Fruit fly (Drosophila melanogaster): ENCODE measurements around the gene Ucp4C.
A peak's percentile ranks its signal among the peaks of the same experiment; 100 is the strongest.

Ucp4C gene

dm6 chr2L:5986094-5986493, 17.7 kb downstream of the Ucp4C start, which contains the start of gene ifc (continued):
- TF ChIP-seq PHDP (tag; optimal IDR thresholded peaks at IDR 0.05), result peak; percentile 44
- no peak for TF ChIP-seq sqz (GFP tag; optimal IDR thresholded peaks at IDR 0.05)
- peak; percentile 61 for TF ChIP-seq CG15269 (tag; optimal IDR thresholded peaks at IDR 0.05)
- TF ChIP-seq Asciz (GFP tag; optimal IDR thresholded peaks at IDR 0.05), result no peak
- no peak for TF ChIP-seq CG7963 (GFP tag; IDR thresholded peaks at IDR 0.05; ENCODE audit: partially characterized antibody)
- peak; percentile 47 for TF ChIP-seq Bteb2 (GFP tag; optimal IDR thresholded peaks at IDR 0.05)
- peak; percentile 61 for TF ChIP-seq CG4617 (GFP tag; optimal IDR thresholded peaks at IDR 0.05; ENCODE audit: borderline replicate concordance)
- peak; percentile 92 for TF ChIP-seq stwl (tag; optimal IDR thresholded peaks at IDR 0.05)
- TF ChIP-seq CG9215 (GFP tag; IDR thresholded peaks at IDR 0.05), result no peak
- TF ChIP-seq kah (GFP tag; optimal IDR thresholded peaks at IDR 0.05), result peak; percentile 18
- peak; percentile 53 for TF ChIP-seq eyg (GFP tag; optimal IDR thresholded peaks at IDR 0.05)
- TF ChIP-seq CG34376 (GFP tag; optimal IDR thresholded peaks at IDR 0.05), result peak; percentile 33
- TF ChIP-seq Sry-β (GFP tag; optimal IDR thresholded peaks at IDR 0.05), result peak; percentile 12
- peak; percentile 5 for TF ChIP-seq CG12219 (GFP tag; optimal IDR thresholded peaks at IDR 0.05)
- peak; percentile 7 for TF ChIP-seq Six4 (GFP tag; optimal IDR thresholded peaks at IDR 0.05)
- TF ChIP-seq tll (GFP tag; optimal IDR thresholded peaks at IDR 0.05), result no peak
- peak; percentile 99 for TF ChIP-seq CG7357 (GFP tag; IDR thresholded peaks at IDR 0.05)
- TF ChIP-seq CG2202 (tag; optimal IDR thresholded peaks at IDR 0.05), result no peak
- TF ChIP-seq CG8388 (GFP tag; optimal IDR thresholded peaks at IDR 0.05), result peak; percentile 15

dm6 chr2L:5986940-5987339, 18.6 kb downstream of the Ucp4C start:
- no peak for TF ChIP-seq CG12659 (GFP tag; optimal IDR thresholded peaks at IDR 0.05)
- TF ChIP-seq Kr (GFP tag; optimal IDR thresholded peaks at IDR 0.05), result no peak
- TF ChIP-seq gsb-n (tag; optimal IDR thresholded peaks at IDR 0.05), result peak; percentile 72
- TF ChIP-seq CG3407 (GFP tag; optimal IDR thresholded peaks at IDR 0.05), result no peak
- TF ChIP-seq CG10267 (tag; optimal IDR thresholded peaks at IDR 0.05), result peak; percentile 73
- TF ChIP-seq exex (tag; optimal IDR thresholded peaks at IDR 0.05), result peak; percentile 87
- peak; percentile 40 for TF ChIP-seq Hey (tag; optimal IDR thresholded peaks at IDR 0.05)
- TF ChIP-seq Hand (GFP tag; optimal IDR thresholded peaks at IDR 0.05), result no peak
- TF ChIP-seq mirr (GFP tag; optimal IDR thresholded peaks at IDR 0.05), result peak; percentile 31
- no peak for TF ChIP-seq insv (GFP tag; optimal IDR thresholded peaks at IDR 0.05)
- TF ChIP-seq CG1529 (GFP tag; optimal IDR thresholded peaks at IDR 0.05), result peak; percentile 86
- TF ChIP-seq Sox102F (GFP tag; optimal IDR thresholded peaks at IDR 0.05), result no peak
- TF ChIP-seq pros (GFP tag; optimal IDR thresholded peaks at IDR 0.05), result peak; percentile 1
- TF ChIP-seq stwl (tag; optimal IDR thresholded peaks at IDR 0.05), result peak; percentile 30
- peak; percentile 28 for TF ChIP-seq kay (GFP tag; optimal IDR thresholded peaks at IDR 0.05)
- peak; percentile 21 for TF ChIP-seq cg (GFP tag; optimal IDR thresholded peaks at IDR 0.05)
- no peak for TF ChIP-seq vnd (GFP tag; IDR thresholded peaks at IDR 0.05; ENCODE audit: partially characterized antibody)
- peak; percentile 75 for TF ChIP-seq CG34376 (GFP tag; optimal IDR thresholded peaks at IDR 0.05)
- TF ChIP-seq CG6813 (GFP tag; optimal IDR thresholded peaks at IDR 0.05), result no peak
- peak; percentile 15 for TF ChIP-seq CG4282 (GFP tag; optimal IDR thresholded peaks at IDR 0.05)
- peak in 1 of 2 experiments; percentile 47 for TF ChIP-seq Pdp1 (GFP tag; optimal IDR thresholded peaks at IDR 0.05)
- TF ChIP-seq CG10147 (GFP tag; optimal IDR thresholded peaks at IDR 0.05), result no peak
- TF ChIP-seq dm (GFP tag; optimal IDR thresholded peaks at IDR 0.05), result no peak
- TF ChIP-seq CG6254 (GFP tag; optimal IDR thresholded peaks at IDR 0.05), result no peak
- TF ChIP-seq CG18011 (GFP tag; optimal IDR thresholded peaks at IDR 0.05), result peak; percentile 32
- peak; percentile 51 for TF ChIP-seq Med (GFP tag)
- TF ChIP-seq CG7839 (tag; optimal IDR thresholded peaks at IDR 0.05), result no peak
- TF ChIP-seq CG15479 (GFP tag; optimal IDR thresholded peaks at IDR 0.05), result peak; percentile 4
- peak; percentile 27 for TF ChIP-seq sug (tag; optimal IDR thresholded peaks at IDR 0.05)
- TF ChIP-seq CG3995 (GFP tag; optimal IDR thresholded peaks at IDR 0.05), result peak; percentile 85
- TF ChIP-seq CG17361 (GFP tag; IDR thresholded peaks at IDR 0.05), result no peak
